Fruit fly (Drosophila melanogaster): ENCODE results near the gene PRY.

- TF ChIP-seq pan (optimal IDR thresholded peaks at IDR 0.05) (no peak), psq (optimal IDR thresholded peaks at IDR 0.05) (no peak), usp (GFP tag; optimal IDR thresholded peaks at IDR 0.05) (no peak), EcR (GFP tag; optimal IDR thresholded peaks at IDR 0.05) (no peak)
Measured at dm6 chrY:191920-192319, at the start of gene PRY.
